Fruit fly (Drosophila melanogaster) whole organism: ENCODE results near the gene prtp.

Experiments
- CG8478 ChIP-seq: fragments of >200 bp; optimal IDR thresholded peaks from 2 replicates; lab custom pipeline; 2018; ENCODE audit warnings: inconsistent platforms
- Dll ChIP-seq: fragments of >200 bp; optimal IDR thresholded peaks from 2 replicates; lab custom pipeline; 2017
- EcR ChIP-seq, 2 experiments: fragments of >200 bp; optimal IDR thresholded peaks; 2 replicates each; lab custom pipeline; 2017; ENCODE audit warnings: missing biosample characterization in 2 of 2, missing genetic modification characterization in 2 of 2, missing genetic modification reagents in 2 of 2
- pan ChIP-seq: fragments of >200 bp; optimal IDR thresholded peaks from 2 replicates; lab custom pipeline; 2017
- psq ChIP-seq: fragments of >200 bp; optimal IDR thresholded peaks from 2 replicates; lab custom pipeline; 2017
- usp ChIP-seq: fragments of >200 bp; optimal IDR thresholded peaks from 2 replicates; lab custom pipeline; 2017; ENCODE audit warnings: missing biosample characterization, missing genetic modification characterization, mixed read lengths

Gene prtp

dm6 chrX:11689669-11690068 lies 26.9 kb upstream of the prtp start:
- no peak for TF ChIP-seq usp (GFP tag; lab: Kevin White, UChicago)
- TF ChIP-seq pan = no peak
- TF ChIP-seq EcR (GFP tag; optimal IDR thresholded peaks at IDR 0.05; lab: Kevin White, UChicago) = no peak
- no peak for TF ChIP-seq CG8478 (lab: Kevin White, UChicago)
- TF ChIP-seq psq (lab: Kevin White, UChicago) = no peak
- no peak for TF ChIP-seq Dll (lab: Kevin White, UChicago)

- no peak for TF ChIP-seq Dll (lab: Kevin White, UChicago)
- no peak for TF ChIP-seq EcR (GFP tag; optimal IDR thresholded peaks at IDR 0.05; lab: Kevin White, UChicago)
- no peak for TF ChIP-seq usp (GFP tag; lab: Kevin White, UChicago)
- TF ChIP-seq CG8478 (lab: Kevin White, UChicago) = no peak
- no peak for TF ChIP-seq psq (lab: Kevin White, UChicago)
- no peak for TF ChIP-seq pan
Observed at dm6 chrX:11694959-11695882, 21.3 kb upstream of the prtp start, which contains the start of gene PhKgamma. PhKgamma (plus strand) TSS chrX:11695137.

- TF ChIP-seq pan (no peak), psq (lab: Kevin White, UChicago) (no peak), Dll (lab: Kevin White, UChicago) (no peak), EcR (GFP tag; optimal IDR thresholded peaks at IDR 0.05; lab: Kevin White, UChicago) (no peak), CG8478 (lab: Kevin White, UChicago) (no peak), usp (GFP tag; lab: Kevin White, UChicago) (no peak)
Observed at dm6 chrX:11695883-11696211, 20.7 kb upstream of the prtp start.

- TF ChIP-seq psq (lab: Kevin White, UChicago) = no peak
Observed at dm6 chrX:11700765-11701164, 15.8 kb upstream of the prtp start.

- TF ChIP-seq CG8478 (lab: Kevin White, UChicago) = no peak
- TF ChIP-seq pan = no peak
- no peak for TF ChIP-seq Dll (lab: Kevin White, UChicago)
- no peak for TF ChIP-seq usp (GFP tag; lab: Kevin White, UChicago)
- no peak for TF ChIP-seq psq (lab: Kevin White, UChicago)
- TF ChIP-seq EcR (GFP tag; optimal IDR thresholded peaks at IDR 0.05; lab: Kevin White, UChicago) = no peak
Observed at dm6 chrX:11704929-11705612, 11.5 kb upstream of the prtp start, which contains the start of gene CG2444. CG2444 (minus strand) TSS chrX:11705300.

dm6 chrX:11709799-11710720 lies 6.5 kb upstream of the prtp start, which contains the start of gene FucT6:
FucT6 (minus strand) TSS chrX:11709951.
- TF ChIP-seq pan (no peak), usp (GFP tag; lab: Kevin White, UChicago) (no peak), psq (lab: Kevin White, UChicago) (no peak), EcR (GFP tag; optimal IDR thresholded peaks at IDR 0.05; lab: Kevin White, UChicago) (no peak), Dll (lab: Kevin White, UChicago) (no peak), CG8478 (lab: Kevin White, UChicago) (no peak)

dm6 chrX:11713808-11714528 lies 2.6 kb upstream of the prtp start:
- TF ChIP-seq Dll (lab: Kevin White, UChicago) (peak; percentile 52), CG8478 (lab: Kevin White, UChicago) (peak; percentile 83), pan (no peak)

dm6 chrX:11714529-11715262 lies 1.9 kb upstream of the prtp start:
- peak; percentile 13 for TF ChIP-seq psq (lab: Kevin White, UChicago)
- TF ChIP-seq usp (GFP tag; lab: Kevin White, UChicago) = no peak
- no peak for TF ChIP-seq EcR (GFP tag; optimal IDR thresholded peaks at IDR 0.05; lab: Kevin White, UChicago)
- TF ChIP-seq Dll (lab: Kevin White, UChicago) = no peak
- TF ChIP-seq CG8478 (lab: Kevin White, UChicago) = no peak
- TF ChIP-seq pan = no peak

dm6 chrX:11715263-11715659 lies 1.3 kb upstream of the prtp start, which contains the start of gene Amun:
Amun (minus strand) TSS chrX:11715565.
- TF ChIP-seq EcR (GFP tag; optimal IDR thresholded peaks at IDR 0.05; lab: Kevin White, UChicago) = no peak
- no peak for TF ChIP-seq pan
- TF ChIP-seq usp (GFP tag; lab: Kevin White, UChicago) = no peak
- TF ChIP-seq psq (lab: Kevin White, UChicago) = no peak
- no peak for TF ChIP-seq Dll (lab: Kevin White, UChicago)
- TF ChIP-seq CG8478 (lab: Kevin White, UChicago) = no peak
